Worm (Caenorhabditis elegans) whole organism, L4 larva: ENCODE results near the gene tsp-13.

ENCODE experiments used
- D1046.2 ChIP-seq: fragments of 200-800 bp; sonication (Bioruptor generic); IDR thresholded peaks from 2 replicates; pipeline ENCODE4 v1.3.6; 2022; ENCODE audit warnings: missing genetic modification characterization, missing compliant biosample characterization
- F10B5.3 ChIP-seq: sonication (generic microtip); optimal IDR thresholded peaks from 2 replicates; lab custom pipeline; 2016; ENCODE audit warnings: mild to moderate bottlenecking, missing genetic modification characterization, missing compliant biosample characterization
- F37D6.2 ChIP-seq: sonication (generic microtip); optimal IDR thresholded peaks from 2 replicates; lab custom pipeline; 2016; ENCODE audit warnings: mild to moderate bottlenecking, missing genetic modification characterization, missing compliant biosample characterization
- F44E2.7 ChIP-seq: fragments of 200-800 bp; sonication (Bioruptor generic); IDR thresholded peaks from 2 replicates; pipeline ENCODE4 v2.1.2; 2022; ENCODE audit warnings: missing genetic modification characterization, missing compliant biosample characterization
- F49E8.2 ChIP-seq: sonication (generic microtip); optimal IDR thresholded peaks from 2 replicates; lab custom pipeline; 2016; ENCODE audit warnings: missing compliant biosample characterization, mild to moderate bottlenecking, missing genetic modification characterization, borderline replicate concordance
- ZK337.2 ChIP-seq: fragments of 200-800 bp; sonication (Bioruptor generic); IDR thresholded peaks from 2 replicates; pipeline ENCODE4 v1.3.6; 2022; ENCODE audit warnings: missing genetic modification reagents, missing genetic modification characterization, missing compliant biosample characterization
- aha-1 ChIP-seq: fragments of 150-350 bp; peaks from one replicate; lab custom pipeline; 2014; ENCODE audit warnings: missing biosample characterization, missing genetic modification characterization
- ceh-20 ChIP-seq: fragments of 200-800 bp; sonication (Bioruptor generic); IDR thresholded peaks from 2 replicates; pipeline ENCODE4 v1.3.6; 2022; ENCODE audit warnings: missing genetic modification reagents, missing genetic modification characterization, missing compliant biosample characterization
- ceh-28 ChIP-seq: fragments of 150-350 bp; optimal IDR thresholded peaks from 2 replicates; lab custom pipeline; 2014; ENCODE audit warnings: missing biosample characterization, missing genetic modification reagents, missing genetic modification characterization
- ces-1 ChIP-seq: fragments of 150-350 bp; sonication (generic microtip); optimal IDR thresholded peaks from 4 replicates; lab custom pipeline; 2014; ENCODE audit warnings: missing biosample characterization, missing genetic modification reagents, missing genetic modification characterization
- ctbp-1 ChIP-seq: fragments of 200-800 bp; sonication (Bioruptor generic); IDR thresholded peaks from 2 replicates; pipeline ENCODE4 v1.3.6; 2022; ENCODE audit warnings: missing genetic modification reagents, missing genetic modification characterization, missing compliant biosample characterization
- daf-19 ChIP-seq: fragments of 200-800 bp; sonication (Bioruptor generic); conservative IDR thresholded peaks from 2 replicates; pipeline ENCODE4 v1.3.6; 2022; ENCODE audit warnings: missing genetic modification characterization, missing compliant biosample characterization
- daf-8 ChIP-seq: fragments of 200-800 bp; sonication (Bioruptor generic); IDR thresholded peaks from 2 replicates; pipeline ENCODE4 v1.3.6; 2022; ENCODE audit warnings: missing genetic modification characterization, missing compliant biosample characterization
- dmd-9 ChIP-seq: fragments of 200-800 bp; sonication (Bioruptor generic); IDR thresholded peaks from 2 replicates; pipeline ENCODE4 v1.3.6; 2022; ENCODE audit warnings: missing genetic modification reagents, missing genetic modification characterization, missing compliant biosample characterization
- dve-1 ChIP-seq: sonication (generic microtip); optimal IDR thresholded peaks from 2 replicates; lab custom pipeline; 2017; ENCODE audit warnings: antibody characterized with exemption, mild to moderate bottlenecking, missing genetic modification characterization, missing compliant biosample characterization; ENCODE audit not compliant: insufficient read depth
- egl-43 ChIP-seq: fragments of 200-800 bp; sonication (Bioruptor generic); IDR thresholded peaks from 2 replicates; pipeline ENCODE4 v1.3.6; 2022; ENCODE audit warnings: missing genetic modification reagents, missing genetic modification characterization, missing compliant biosample characterization
- hlh-11 ChIP-seq: fragments of 200-800 bp; sonication (Bioruptor generic); optimal IDR thresholded peaks from 2 replicates; lab custom pipeline; 2018; ENCODE audit warnings: mild to moderate bottlenecking, missing genetic modification characterization, missing compliant biosample characterization
- hmg-1.1 ChIP-seq: fragments of 200-800 bp; sonication (Bioruptor generic); IDR thresholded peaks from 2 replicates; pipeline ENCODE4 v1.3.6; 2022; ENCODE audit warnings: missing genetic modification reagents, missing genetic modification characterization, missing compliant biosample characterization
- lin-13 ChIP-seq: fragments of 150-350 bp; optimal IDR thresholded peaks from 2 replicates; lab custom pipeline; 2014; ENCODE audit warnings: missing biosample characterization, missing genetic modification reagents, missing genetic modification characterization
- lin-38 ChIP-seq: fragments of 200-800 bp; sonication (Bioruptor generic); IDR thresholded peaks from 2 replicates; pipeline ENCODE4 v1.3.6; 2022; ENCODE audit warnings: missing genetic modification reagents, missing genetic modification characterization, missing compliant biosample characterization
- lin-39 ChIP-seq: fragments of 150-350 bp; optimal IDR thresholded peaks from 2 replicates; lab custom pipeline; 2014; ENCODE audit warnings: missing biosample characterization, missing genetic modification reagents, missing genetic modification characterization
- madf-9 ChIP-seq: fragments of 200-800 bp; sonication (Bioruptor generic); conservative IDR thresholded peaks from 2 replicates; pipeline ENCODE4 v1.3.6; 2022; ENCODE audit warnings: missing genetic modification reagents, missing genetic modification characterization, missing compliant biosample characterization
- mep-1 ChIP-seq: fragments of 150-350 bp; sonication (generic microtip); optimal IDR thresholded peaks from 3 replicates; lab custom pipeline; 2014; ENCODE audit warnings: missing biosample characterization, missing genetic modification characterization
- nhr-111 ChIP-seq: fragments of 200-800 bp; sonication (Bioruptor generic); optimal IDR thresholded peaks from 2 replicates; lab custom pipeline; 2018; ENCODE audit warnings: mild to moderate bottlenecking, missing genetic modification characterization, missing compliant biosample characterization
- nhr-237 ChIP-seq: sonication (generic microtip); optimal IDR thresholded peaks from 2 replicates; lab custom pipeline; 2017; ENCODE audit warnings: missing biosample characterization, missing genetic modification characterization
- nhr-25 ChIP-seq: sonication (generic microtip); optimal IDR thresholded peaks from 2 replicates; lab custom pipeline; 2017; ENCODE audit warnings: missing genetic modification characterization, mild to moderate bottlenecking, missing compliant biosample characterization, antibody characterized with exemption, moderate library complexity, borderline replicate concordance; ENCODE audit not compliant: insufficient read depth
- nhr-42 ChIP-seq: fragments of 200-800 bp; sonication (Bioruptor generic); IDR thresholded peaks from 2 replicates; pipeline ENCODE4 v1.3.6; 2022; ENCODE audit warnings: missing genetic modification characterization, missing compliant biosample characterization
- nhr-48 ChIP-seq: sonication (generic microtip); optimal IDR thresholded peaks from 2 replicates; lab custom pipeline; 2016; ENCODE audit warnings: mild to moderate bottlenecking, missing genetic modification characterization, missing compliant biosample characterization
- pha-4 ChIP-seq, 2 experiments: fragments of 150-350 bp in 1 of 2; fragments of 200-800 bp in 1 of 2; sonication (Bioruptor generic) in 1 of 2; IDR thresholded peaks in 1 of 2; optimal IDR thresholded peaks in 1 of 2; 2 replicates each; pipeline versions ENCODE4 v1.3.6 to Lab custom; 2014 to 2022; ENCODE audit warnings: missing genetic modification characterization in 2 of 2, missing genetic modification reagents in 2 of 2, missing biosample characterization in 1 of 2, missing compliant biosample characterization in 1 of 2
- rbr-2 ChIP-seq: sonication (generic microtip); optimal IDR thresholded peaks from 2 replicates; lab custom pipeline; 2016; ENCODE audit warnings: missing genotype, missing genetic modification characterization, missing compliant biosample characterization
- set-16 ChIP-seq: fragments of 200-800 bp; sonication (Bioruptor generic); IDR thresholded peaks from 2 replicates; pipeline ENCODE4 v1.3.6; 2022; ENCODE audit warnings: missing genetic modification reagents, missing genetic modification characterization, missing compliant biosample characterization
- snpc-1.2 ChIP-seq: fragments of 200-800 bp; sonication (Bioruptor generic); IDR thresholded peaks from 2 replicates; pipeline ENCODE4 v1.3.6; 2022; ENCODE audit warnings: missing genetic modification reagents, missing genetic modification characterization, missing compliant biosample characterization
- spr-1 ChIP-seq: sonication (generic microtip); optimal IDR thresholded peaks from 2 replicates; lab custom pipeline; 2016; ENCODE audit warnings: mild to moderate bottlenecking, missing genetic modification characterization, missing compliant biosample characterization
- vab-7 ChIP-seq: fragments of 200-800 bp; sonication (Bioruptor generic); IDR thresholded peaks from 2 replicates; pipeline ENCODE4 v1.3.6; 2022; ENCODE audit warnings: missing genetic modification reagents, missing genetic modification characterization, missing compliant biosample characterization
- zag-1 ChIP-seq: fragments of 150-350 bp; optimal IDR thresholded peaks from 2 replicates; lab custom pipeline; 2014; ENCODE audit warnings: missing biosample characterization, missing genetic modification characterization
- zfp-2 ChIP-seq: sonication (generic microtip); optimal IDR thresholded peaks from 2 replicates; lab custom pipeline; 2016; ENCODE audit warnings: mild to moderate bottlenecking, missing genetic modification characterization, missing compliant biosample characterization

The tsp-13 gene

DNA sequence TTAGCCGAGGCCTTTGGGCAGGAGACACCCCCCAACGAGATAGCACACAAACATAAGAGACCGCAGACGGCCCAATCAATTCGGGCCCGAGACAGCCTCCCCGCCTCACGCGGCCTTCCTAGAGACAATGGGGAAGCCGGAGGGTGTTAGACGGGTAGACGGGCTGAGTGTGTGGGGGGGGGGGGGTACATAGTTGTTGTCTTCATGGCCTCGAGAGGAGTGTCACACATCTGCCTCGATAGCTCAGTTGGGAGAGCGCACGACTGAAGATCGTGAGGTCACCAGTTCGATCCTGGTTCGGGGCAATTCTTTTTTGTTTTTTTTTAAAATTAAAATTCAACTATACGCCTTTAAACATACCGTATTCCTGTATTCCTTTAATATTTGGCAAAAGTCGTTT is 28.1 kb upstream of the tsp-13 start (continued):
- TF ChIP-seq ces-1 (GFP tag; lab: Kevin White, UChicago) (no peak), nhr-42 (no peak; the same call in 1 of the 2 replicates)

DNA sequence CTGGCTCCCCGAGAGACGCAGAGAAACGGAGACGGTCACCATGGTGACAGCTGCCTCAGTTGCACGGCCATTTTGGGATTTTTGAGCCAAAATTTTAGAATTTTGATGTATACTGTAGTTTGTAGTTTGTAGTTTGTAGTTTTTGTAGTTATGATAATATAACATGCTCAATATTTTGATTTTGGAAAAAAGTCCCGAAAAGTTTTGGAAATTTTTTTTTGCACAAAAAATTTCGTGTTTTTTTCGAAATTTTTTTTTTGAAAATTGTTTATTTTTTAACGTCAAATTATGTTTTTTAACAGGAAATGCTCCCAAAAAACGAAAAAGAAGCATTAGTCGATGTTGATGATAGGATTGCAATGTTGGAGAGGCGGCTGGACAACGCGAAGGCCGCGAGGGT is 26.7 kb upstream of the tsp-13 start, which contains the start of gene dyf-17:
TSS of gene dyf-17 (plus strand) at position 301 of the 400 bp plus-strand sequence.
- TF ChIP-seq ctbp-1 (no peak), aha-1 (tag; lab: Kevin White, UChicago) (peak; percentile 40)

DNA sequence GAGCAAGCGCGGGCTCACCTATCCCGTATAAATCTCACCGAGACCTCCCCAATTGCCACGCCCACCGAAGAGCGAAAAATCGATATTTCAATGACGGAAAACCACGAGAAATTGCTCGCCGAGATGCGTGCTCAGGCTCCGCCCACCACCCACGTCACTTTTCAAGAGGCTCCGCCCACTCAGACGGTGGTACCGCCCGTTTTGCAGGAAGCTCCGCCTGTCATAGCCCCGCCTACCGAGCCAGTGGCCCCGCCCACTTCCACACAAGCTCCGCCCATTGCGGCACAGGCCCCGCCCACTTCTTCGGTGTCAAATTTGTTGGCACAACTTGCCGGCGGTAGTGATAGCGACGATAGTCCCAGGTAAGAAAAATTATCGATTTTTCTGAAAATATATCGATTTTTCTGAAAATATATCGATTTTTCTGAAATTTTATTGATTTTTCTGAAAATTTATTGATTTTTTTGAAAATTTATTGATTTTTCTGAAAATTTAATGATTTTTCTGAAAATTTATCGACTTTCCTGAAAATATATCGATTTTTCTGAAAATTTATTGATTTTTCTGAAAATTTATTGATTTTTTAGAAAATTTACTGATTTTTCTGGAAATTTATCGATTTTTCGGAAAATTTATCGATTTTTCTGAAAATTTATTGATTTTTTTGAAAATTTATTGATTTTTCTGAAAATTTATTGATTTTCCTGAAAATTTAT is 24.3 kb upstream of the tsp-13 start:
- no peak for TF ChIP-seq nhr-25 (tag; lab: Kevin White, UChicago)
- peak; percentile 89 for TF ChIP-seq set-16
- 0 out of 2 replicates have a peak, but pooled peaks have one; percentile 28 for TF ChIP-seq ZK337.2

DNA sequence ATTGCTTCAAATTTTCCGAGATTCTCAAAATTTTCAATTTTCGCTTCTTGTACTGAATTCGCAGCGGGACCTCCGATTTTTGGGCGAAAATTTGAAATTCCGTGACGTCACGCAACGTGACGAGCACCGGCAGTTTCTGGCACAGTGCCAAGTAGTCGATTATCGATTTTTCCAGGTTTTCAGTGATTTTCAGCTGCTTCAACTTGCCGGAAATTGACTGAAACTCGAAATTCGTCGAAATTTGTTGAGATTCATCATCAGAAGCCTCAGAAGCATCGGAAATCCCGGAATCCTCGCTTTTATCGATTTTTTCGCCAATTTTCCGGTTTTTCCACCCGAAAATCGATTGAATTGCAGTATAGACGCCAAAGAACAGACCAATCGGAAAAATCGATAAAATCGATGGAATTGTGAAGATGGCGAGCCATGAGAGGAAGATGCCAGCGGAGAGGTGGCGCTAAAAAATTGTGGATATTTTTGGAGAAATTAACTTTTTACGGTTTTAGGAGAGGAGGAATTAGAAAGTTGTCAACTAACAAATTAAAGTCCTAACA is 22.0 kb upstream of the tsp-13 start:
- no peak for TF ChIP-seq lin-13 (GFP tag; lab: Kevin White, UChicago)
- no peak for TF ChIP-seq zag-1 (tag; lab: Kevin White, UChicago)
- 0 out of 2 replicates have a peak, but pooled peaks have one; percentile 12 for TF ChIP-seq F44E2.7 (GFP tag; lab: Robert Waterston, UW)
- no peak for TF ChIP-seq lin-39
- TF ChIP-seq ceh-28 (tag; lab: Kevin White, UChicago): peak; percentile 82
- no peak for TF ChIP-seq set-16
- TF ChIP-seq ceh-20 (GFP tag; lab: Robert Waterston, UW): no peak
- TF ChIP-seq, all 104 proteins: peak for 2

DNA sequence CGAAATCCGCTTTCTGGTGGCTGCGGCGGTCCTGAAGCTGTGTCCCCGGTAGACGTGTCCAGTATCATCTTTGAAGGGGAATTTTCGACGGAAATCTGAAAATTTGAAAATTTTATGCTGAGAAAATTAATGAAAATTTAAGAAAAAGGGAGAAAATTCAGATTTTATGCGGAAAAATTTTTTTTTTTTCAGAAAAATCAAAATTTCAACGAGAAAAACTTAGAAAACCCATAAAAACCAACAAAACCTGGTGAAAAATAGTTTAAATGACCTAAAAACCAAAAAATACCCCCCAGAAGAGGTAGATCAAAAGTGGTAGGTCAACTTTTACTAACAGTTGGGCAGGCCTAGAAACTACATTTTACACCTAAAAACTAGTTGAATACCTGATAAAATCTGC is 20.4 kb upstream of the tsp-13 start, which contains the start of gene Y39B6A.10:
TSS of gene Y39B6A.10 (minus strand) at position 101 of the 400 bp plus-strand sequence.
- TF ChIP-seq spr-1 (no peak), nhr-111 (no peak), F49E8.2 (tag; lab: Kevin White, UChicago) (no peak), egl-43 (no peak), ceh-28 (tag; lab: Kevin White, UChicago) (no peak), D1046.2 (no peak), mep-1 (tag; lab: Kevin White, UChicago) (no peak), snpc-1.2 (GFP tag; lab: Robert Waterston, UW) (no peak), madf-9 (no peak), F10B5.3 (tag; lab: Kevin White, UChicago) (no peak)

DNA sequence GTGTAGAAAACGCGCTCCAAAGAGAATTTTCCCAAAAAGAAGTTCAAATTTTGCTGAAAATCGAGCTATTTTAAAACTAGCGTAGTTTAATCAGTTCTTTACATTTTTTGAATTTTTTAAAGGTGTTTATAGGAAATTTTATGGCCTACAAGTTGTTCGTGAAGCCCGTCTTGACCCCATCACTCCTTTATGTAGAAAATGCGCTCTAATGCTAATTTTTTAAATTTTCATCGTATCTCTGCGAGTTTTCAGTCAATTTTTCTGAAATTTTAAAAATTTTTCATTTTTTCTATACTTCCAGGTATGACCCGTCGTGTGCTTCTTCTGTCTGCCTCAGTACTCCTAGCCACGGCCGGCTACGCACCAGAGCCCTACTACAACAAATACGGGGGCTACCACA is 17.7 kb upstream of the tsp-13 start, which contains the start of gene Y39B6A.9:
TSS of gene Y39B6A.9 (plus strand) at position 301 of the 400 bp plus-strand sequence.
- TF ChIP-seq aha-1 (tag; lab: Kevin White, UChicago): peak; percentile 28
- no peak for TF ChIP-seq F37D6.2 (tag; lab: Kevin White, UChicago)
- TF ChIP-seq, all 104 proteins: peak for 1

DNA sequence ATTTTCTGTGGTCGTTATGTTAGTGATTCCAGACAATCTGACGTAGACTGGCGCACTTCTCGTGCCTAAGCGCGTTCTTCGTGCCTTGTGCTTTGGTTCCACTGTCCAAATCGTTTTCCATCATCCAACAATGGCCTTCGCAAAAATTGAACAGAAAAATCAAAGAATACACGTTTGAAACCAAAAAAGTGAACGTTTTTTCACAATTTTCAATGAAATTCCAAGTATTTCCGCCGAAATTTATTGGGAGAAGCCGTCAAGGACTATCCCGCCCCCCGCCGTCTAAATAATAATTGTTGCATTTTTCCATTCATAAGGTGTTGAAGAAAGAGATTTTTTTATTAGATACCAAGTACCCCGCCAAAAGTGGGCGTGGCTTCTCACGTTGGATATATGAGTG is 13.4 kb upstream of the tsp-13 start, which contains the start of gene cpg-23:
TSS of gene cpg-23 (plus strand) at position 301 of the 400 bp plus-strand sequence.
- TF ChIP-seq daf-8 (no peak), hlh-11 (tag; lab: Kevin White, UChicago) (no peak)

DNA sequence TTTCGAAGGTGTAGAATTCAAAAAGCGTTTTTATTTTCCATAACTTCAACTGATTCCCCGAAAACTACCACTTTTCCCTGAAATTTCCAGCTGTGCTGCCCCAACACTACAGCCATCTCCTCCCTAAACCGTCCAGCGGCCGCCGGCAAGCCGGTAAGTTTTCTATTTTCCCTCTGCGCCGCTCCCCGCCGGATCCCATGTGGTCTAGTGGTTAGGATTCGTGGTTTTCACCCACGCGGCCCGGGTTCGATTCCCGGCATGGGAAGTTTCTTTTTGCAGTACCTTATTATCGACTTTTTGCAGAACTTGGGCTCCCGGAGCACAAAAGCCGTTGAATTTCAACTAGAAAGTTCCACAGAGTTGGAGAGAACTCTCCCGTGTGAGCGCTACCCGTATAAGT is 11.3 kb upstream of the tsp-13 start:
- TF ChIP-seq vab-7 (peak; percentile 62), hmg-1.1 (peak; percentile 60), nhr-237 (tag; lab: Kevin White, UChicago) (no peak), rbr-2 (tag; lab: Kevin White, UChicago) (peak; percentile 23), pha-4 (GFP tag; IDR thresholded peaks at IDR 0.05; lab: Robert Waterston, UW) (peak; percentile 62; the same call in 1 of the 2 replicates), pha-4 (tag; optimal IDR thresholded peaks at IDR 0.05; lab: Kevin White, UChicago) (no peak), zfp-2 (tag; lab: Kevin White, UChicago) (peak; percentile 0), dve-1 (tag; lab: Kevin White, UChicago) (no peak), dmd-9 (GFP tag; lab: Robert Waterston, UW) (peak; percentile 52; the same call in 1 of the 2 replicates), lin-38 (GFP tag; lab: Robert Waterston, UW) (peak; percentile 55), nhr-48 (peak; percentile 8), set-16 (peak; percentile 62), daf-19 (GFP tag; lab: Robert Waterston, UW) (no peak)
